Fruit fly (Drosophila melanogaster) whole organism, embryonic: Measurements from ENCODE around the gene Pvr.

Experiments
- Adf1 ChIP-seq: fragments of 200-800 bp; sonication (Bioruptor generic); IDR thresholded peaks from 2 replicates; pipeline ENCODE4 v1.3.6; 2022; ENCODE audit warnings: missing biosample characterization, missing genetic modification characterization
- Awh ChIP-seq: fragments of 200-800 bp; sonication (Bioruptor generic); IDR thresholded peaks from 2 replicates; pipeline ENCODE4, ENCODE4 v1.3.6; 2022; ENCODE audit warnings: missing biosample characterization, missing genetic modification characterization
- CG15514 ChIP-seq: fragments of 200-800 bp; sonication (Bioruptor generic); optimal IDR thresholded peaks from 3 replicates; lab custom pipeline; 2017; ENCODE audit warnings: missing biosample characterization, missing genetic modification characterization, mild to moderate bottlenecking, moderate library complexity, missing genetic modification reagents
- CG17912 ChIP-seq: fragments of 200-800 bp; sonication (Bioruptor generic); optimal IDR thresholded peaks from 2 replicates; lab custom pipeline; 2018; ENCODE audit warnings: missing biosample characterization, mild to moderate bottlenecking, missing genetic modification characterization
- CG18599 ChIP-seq: fragments of 200-800 bp; sonication (Bioruptor generic); optimal IDR thresholded peaks from 3 replicates; lab custom pipeline; 2017; ENCODE audit warnings: missing biosample characterization, missing genetic modification characterization, mild to moderate bottlenecking, moderate library complexity, missing genetic modification reagents
- CG32532 ChIP-seq: fragments of 200-800 bp; sonication (Bioruptor generic); IDR thresholded peaks from 2 replicates; pipeline ENCODE4 v1.3.6; 2022; ENCODE audit warnings: missing biosample characterization, missing genetic modification characterization
- CG3847 ChIP-seq: fragments of 200-800 bp; sonication (Bioruptor generic); IDR thresholded peaks from 2 replicates; pipeline ENCODE4 v1.3.6; 2022; ENCODE audit warnings: missing biosample characterization, missing genetic modification characterization
- CG43689 ChIP-seq: fragments of 200-800 bp; sonication (Bioruptor generic); IDR thresholded peaks from 2 replicates; pipeline ENCODE4 v1.3.6; 2022; ENCODE audit warnings: missing biosample characterization, missing genetic modification characterization
- CG4707 ChIP-seq: fragments of 200-800 bp; sonication (Bioruptor generic); optimal IDR thresholded peaks from 2 replicates; lab custom pipeline; 2018; ENCODE audit warnings: missing biosample characterization, mild to moderate bottlenecking, missing genetic modification characterization, moderate library complexity
- CG6813 ChIP-seq: fragments of 200-800 bp; sonication (Bioruptor generic); optimal IDR thresholded peaks from 2 replicates; lab custom pipeline; 2017; ENCODE audit warnings: missing biosample characterization, missing genetic modification characterization, mild to moderate bottlenecking, moderate library complexity, missing genetic modification reagents
- CG6854 ChIP-seq: fragments of 200-800 bp; sonication (Bioruptor generic); optimal IDR thresholded peaks from 3 replicates; lab custom pipeline; 2017; ENCODE audit warnings: missing biosample characterization, mild to moderate bottlenecking, missing genetic modification characterization
- CG8089 ChIP-seq: fragments of 200-800 bp; sonication (Bioruptor generic); optimal IDR thresholded peaks from 3 replicates; lab custom pipeline; 2016; ENCODE audit warnings: missing biosample characterization, missing genetic modification characterization
- CG8290 ChIP-seq, 3 experiments: fragments of 200-800 bp; sonication (Bioruptor generic); optimal IDR thresholded peaks; 2 replicates each; lab custom pipeline; 2016 to 2019; ENCODE audit warnings: missing biosample characterization in 3 of 3, missing genetic modification characterization in 3 of 3, mild to moderate bottlenecking in 2 of 3, moderate library complexity in 1 of 3
- CG9215 ChIP-seq: fragments of 200-800 bp; sonication (Bioruptor generic); IDR thresholded peaks from 2 replicates; pipeline ENCODE4 v1.3.6; 2022; ENCODE audit warnings: missing biosample characterization, missing genetic modification characterization
- Deaf1 ChIP-seq: fragments of 200-800 bp; optimal IDR thresholded peaks from 3 replicates; lab custom pipeline; 2019; ENCODE audit warnings: missing biosample characterization, mild to moderate bottlenecking, missing genetic modification characterization, moderate library complexity
- HLHmδ ChIP-seq: fragments of 200-800 bp; sonication (Bioruptor generic); optimal IDR thresholded peaks from 2 replicates; lab custom pipeline; 2018; ENCODE audit warnings: missing biosample characterization, mild to moderate bottlenecking, missing genetic modification characterization, moderate library complexity
- Hsf ChIP-seq: fragments of 200-800 bp; sonication (Bioruptor generic); optimal IDR thresholded peaks from 3 replicates; lab custom pipeline; 2016; ENCODE audit warnings: missing biosample characterization, missing genetic modification characterization
- Lim3 ChIP-seq: fragments of 200-800 bp; sonication (Bioruptor generic); IDR thresholded peaks from 2 replicates; pipeline ENCODE4 v1.3.6; 2022; ENCODE audit warnings: missing biosample characterization, missing genetic modification characterization
- Lpt ChIP-seq: fragments of >200 bp; optimal IDR thresholded peaks from 2 replicates; lab custom pipeline; 2018; ENCODE audit warnings: missing biosample characterization, missing genetic modification characterization
- MBD-R2 ChIP-seq: fragments of 200-800 bp; sonication (Bioruptor generic); IDR thresholded peaks from 2 replicates; pipeline ENCODE4 v1.3.6; 2022; ENCODE audit warnings: missing biosample characterization, missing genetic modification characterization
- Mad ChIP-seq: fragments of 200-800 bp; sonication (Bioruptor generic); optimal IDR thresholded peaks from 2 replicates; lab custom pipeline; 2016; ENCODE audit warnings: missing biosample characterization, missing genetic modification characterization
- Med ChIP-seq: fragments of 200-800 bp; sonication (Bioruptor generic); peaks from one replicate; lab custom pipeline; 2016; ENCODE audit warnings: missing biosample characterization, missing genetic modification characterization, mild to moderate bottlenecking, inconsistent platforms, moderate library complexity
- Mes4 ChIP-seq: fragments of 200-800 bp; sonication (Bioruptor generic); optimal IDR thresholded peaks from 2 replicates; lab custom pipeline; 2016; ENCODE audit warnings: missing biosample characterization, missing genetic modification characterization
- Myb ChIP-seq: fragments of 200-800 bp; sonication (Bioruptor generic); optimal IDR thresholded peaks from 2 replicates; lab custom pipeline; 2016; ENCODE audit warnings: missing biosample characterization, missing genetic modification characterization
- Ravus ChIP-seq: fragments of 200-800 bp; sonication (Bioruptor generic); IDR thresholded peaks from 2 replicates; pipeline ENCODE4 v1.3.6; 2022; ENCODE audit warnings: missing biosample characterization, missing genetic modification characterization
- Rx ChIP-seq: fragments of 200-800 bp; sonication (Bioruptor generic); IDR thresholded peaks from 2 replicates; pipeline ENCODE4 v1.3.6; 2022; ENCODE audit warnings: missing biosample characterization, missing genetic modification characterization
- Side ChIP-seq: fragments of 200-800 bp; sonication (Bioruptor generic); optimal IDR thresholded peaks from 2 replicates; lab custom pipeline; 2016; ENCODE audit warnings: missing biosample characterization, missing genetic modification characterization
- Tbp ChIP-seq: fragments of >200 bp; optimal IDR thresholded peaks from 2 replicates; lab custom pipeline; 2018; ENCODE audit warnings: missing biosample characterization, missing genetic modification characterization
- Trl ChIP-seq, 3 experiments: fragments of >200 bp in 2 of 3; fragments of 200-800 bp in 1 of 3; sonication (Bioruptor generic) in 1 of 3; optimal IDR thresholded peaks; 2 replicates in 1 of 3; 3 replicates in 2 of 3; lab custom pipeline; 2016 to 2017; ENCODE audit warnings: missing biosample characterization in 1 of 3, missing genetic modification characterization in 1 of 3
- Xrp1 ChIP-seq: fragments of 200-800 bp; sonication (Bioruptor generic); IDR thresholded peaks from 2 replicates; pipeline ENCODE4 v1.3.6; 2022; ENCODE audit warnings: missing biosample characterization, missing genetic modification characterization
- bab2 ChIP-seq: fragments of 200-800 bp; sonication (Bioruptor generic); optimal IDR thresholded peaks from 2 replicates; lab custom pipeline; 2016; ENCODE audit warnings: missing biosample characterization, missing genetic modification characterization
- bigmax ChIP-seq: fragments of 200-800 bp; sonication (Bioruptor generic); optimal IDR thresholded peaks from 2 replicates; lab custom pipeline; 2018; ENCODE audit warnings: missing biosample characterization, mild to moderate bottlenecking, missing genetic modification characterization
- cas ChIP-seq: fragments of 200-800 bp; sonication (Bioruptor generic); IDR thresholded peaks from 2 replicates; pipeline ENCODE4 v1.3.6; 2022; ENCODE audit warnings: missing biosample characterization, missing genetic modification characterization
- cato ChIP-seq: fragments of 200-800 bp; sonication (Bioruptor generic); optimal IDR thresholded peaks from 2 replicates; lab custom pipeline; 2016; ENCODE audit warnings: missing biosample characterization, missing genetic modification characterization, borderline replicate concordance
- chm ChIP-seq: fragments of 200-800 bp; sonication (Bioruptor generic); IDR thresholded peaks from 2 replicates; pipeline ENCODE4 v1.3.6; 2022; ENCODE audit warnings: missing biosample characterization, missing genetic modification characterization
- danr ChIP-seq: fragments of 200-800 bp; sonication (Bioruptor generic); IDR thresholded peaks from 2 replicates; pipeline ENCODE4 v1.3.6; 2022; ENCODE audit warnings: missing biosample characterization, missing genetic modification characterization
- esg ChIP-seq: fragments of 200-800 bp; sonication (Bioruptor generic); conservative IDR thresholded peaks from 2 replicates; pipeline ENCODE4 v1.3.6; 2022; ENCODE audit warnings: missing biosample characterization, missing genetic modification characterization
- grn ChIP-seq: fragments of 200-800 bp; sonication (Bioruptor generic); optimal IDR thresholded peaks from 3 replicates; lab custom pipeline; 2017; ENCODE audit warnings: missing biosample characterization, missing genetic modification characterization
- gro ChIP-seq: fragments of 200-800 bp; sonication (Bioruptor generic); optimal IDR thresholded peaks from 2 replicates; lab custom pipeline; 2016; ENCODE audit warnings: missing biosample characterization, missing genetic modification characterization
- gt ChIP-seq: fragments of 200-800 bp; sonication (Bioruptor generic); IDR thresholded peaks from 2 replicates; pipeline ENCODE4 v1.3.6; 2022; ENCODE audit warnings: missing biosample characterization, missing genetic modification characterization
- h ChIP-seq: fragments of >200 bp; optimal IDR thresholded peaks from 2 replicates; lab custom pipeline; 2017
- ind ChIP-seq: fragments of 200-800 bp; sonication (Bioruptor generic); optimal IDR thresholded peaks from 3 replicates; lab custom pipeline; 2016; ENCODE audit warnings: missing biosample characterization, missing genetic modification characterization
- lola ChIP-seq, 3 experiments: fragments of >200 bp in 2 of 3; fragments of 200-800 bp in 1 of 3; sonication (Bioruptor generic) in 1 of 3; optimal IDR thresholded peaks; 2 replicates each; lab custom pipeline; 2017 to 2019; ENCODE audit warnings: missing biosample characterization in 3 of 3, missing genetic modification characterization in 3 of 3, mild to moderate bottlenecking in 1 of 3, moderate library complexity in 1 of 3
- luna ChIP-seq: fragments of 200-800 bp; sonication (Bioruptor generic); optimal IDR thresholded peaks from 2 replicates; lab custom pipeline; 2016; ENCODE audit warnings: missing biosample characterization, missing genetic modification characterization
- onecut ChIP-seq: fragments of 200-800 bp; sonication (Bioruptor generic); IDR thresholded peaks from 2 replicates; pipeline ENCODE4 v1.3.6; 2022; ENCODE audit warnings: missing biosample characterization, missing genetic modification characterization
- sens-2 ChIP-seq: fragments of 200-800 bp; sonication (Bioruptor generic); IDR thresholded peaks from 2 replicates; pipeline ENCODE4 v1.3.6; 2022; ENCODE audit warnings: missing biosample characterization, missing genetic modification characterization
- slbo ChIP-seq: fragments of 200-800 bp; sonication (Bioruptor generic); IDR thresholded peaks from 2 replicates; pipeline ENCODE4 v1.3.6; 2022; ENCODE audit warnings: missing biosample characterization, missing genetic modification characterization
- tap ChIP-seq: fragments of 200-800 bp; optimal IDR thresholded peaks from 3 replicates; lab custom pipeline; 2019; ENCODE audit warnings: missing biosample characterization, mild to moderate bottlenecking, missing genetic modification characterization, moderate library complexity
- tio ChIP-seq: fragments of 200-800 bp; sonication (Bioruptor generic); optimal IDR thresholded peaks from 2 replicates; lab custom pipeline; 2017; ENCODE audit warnings: missing biosample characterization, missing genetic modification characterization, inconsistent platforms
- twi ChIP-seq: fragments of 200-800 bp; optimal IDR thresholded peaks from 2 replicates; lab custom pipeline; 2019; ENCODE audit warnings: missing biosample characterization, mild to moderate bottlenecking, missing genetic modification characterization, moderate library complexity
- wor ChIP-seq: fragments of 200-800 bp; sonication (Bioruptor generic); IDR thresholded peaks from 2 replicates; pipeline ENCODE4 v1.3.6; 2022; ENCODE audit warnings: missing biosample characterization, missing genetic modification characterization
- z ChIP-seq: fragments of 200-800 bp; sonication (Bioruptor generic); IDR thresholded peaks from 3 replicates; pipeline ENCODE4 v1.3.6; 2022; ENCODE audit warnings: missing biosample characterization, missing genetic modification characterization
- zfh2 ChIP-seq: fragments of 200-800 bp; sonication (Bioruptor generic); optimal IDR thresholded peaks from 2 replicates; lab custom pipeline; 2016; ENCODE audit warnings: missing biosample characterization, missing genetic modification characterization

The Pvr gene

DNA sequence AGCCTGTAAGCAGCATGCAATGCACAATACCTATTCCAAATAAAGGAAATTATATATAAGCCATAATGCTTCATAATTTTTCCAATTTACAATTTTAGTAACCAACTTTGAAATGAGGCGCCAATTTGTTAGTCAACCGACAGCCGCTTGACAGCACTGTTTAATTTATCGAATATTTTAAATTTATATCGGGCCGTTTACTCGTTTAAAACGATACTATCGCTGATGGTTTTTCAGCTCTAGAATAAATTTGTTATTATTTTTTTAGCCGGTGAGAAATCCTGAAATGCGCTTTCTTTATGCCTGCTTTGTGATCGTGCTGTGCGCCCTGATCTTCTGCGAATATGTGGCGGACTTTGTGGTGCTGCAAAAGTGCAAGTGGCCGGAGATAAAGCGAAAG, 40.9 kb downstream of the Pvr start, which contains the start of gene PGAP5 (continued):
- TF ChIP-seq gro (GFP tag; lab: Kevin White, UChicago) (peak; percentile 49), CG3847 (peak; percentile 74), danr (GFP tag; lab: Robert Waterston, UW) (no peak), CG8290 (GFP tag; optimal IDR thresholded peaks at IDR 0.05; lab: Kevin White, UChicago) (no peak), CG8290 (tag; optimal IDR thresholded peaks at IDR 0.05; lab: Kevin White, UChicago) (no peak), slbo (peak; percentile 42; the same call in 1 of the 2 replicates), CG17912 (GFP tag; lab: Kevin White, UChicago) (no peak), Trl (optimal IDR thresholded peaks at IDR 0.05; lab: Kevin White, UChicago) (no peak), Trl (GFP tag; optimal IDR thresholded peaks at IDR 0.05; lab: Kevin White, UChicago) (no peak), CG43689 (GFP tag; lab: Robert Waterston, UW) (no peak), bigmax (GFP tag; lab: Kevin White, UChicago) (no peak), wor (no peak), Side (GFP tag; lab: Kevin White, UChicago) (no peak), Ravus (GFP tag; lab: Robert Waterston, UW) (no peak), chm (GFP tag; lab: Robert Waterston, UW) (no peak), CG32532 (GFP tag; lab: Robert Waterston, UW) (0 out of 2 replicates have a peak, but pooled peaks have one; percentile 25), tio (GFP tag; lab: Kevin White, UChicago) (no peak), CG9215 (no peak), Myb (GFP tag; lab: Kevin White, UChicago) (peak; percentile 56), Deaf1 (tag; lab: Kevin White, UChicago) (no peak), Mes4 (no peak), Tbp (GFP tag; lab: Kevin White, UChicago) (no peak), CG15514 (GFP tag; lab: Kevin White, UChicago) (peak; percentile 69), CG18599 (GFP tag; lab: Kevin White, UChicago) (no peak), CG6813 (GFP tag; lab: Kevin White, UChicago) (no peak), esg (no peak), CG8089 (GFP tag; lab: Kevin White, UChicago) (no peak), HLHmδ (GFP tag; lab: Kevin White, UChicago) (no peak), sens-2 (GFP tag; lab: Robert Waterston, UW) (no peak), ind (no peak), h (lab: Kevin White, UChicago) (no peak), Adf1 (GFP tag; lab: Robert Waterston, UW) (no peak), twi (tag; lab: Kevin White, UChicago) (no peak), CG4707 (no peak), onecut (no peak), zfh2 (GFP tag; lab: Kevin White, UChicago) (peak; percentile 2), gt (GFP tag; lab: Robert Waterston, UW) (no peak), cato (no peak), Xrp1 (GFP tag; lab: Robert Waterston, UW) (no peak), Lpt (GFP tag; lab: Kevin White, UChicago) (no peak), MBD-R2 (GFP tag; lab: Robert Waterston, UW) (peak; percentile 93), tap (tag; lab: Kevin White, UChicago) (no peak), Rx (GFP tag; lab: Robert Waterston, UW) (no peak), grn (GFP tag; lab: Kevin White, UChicago) (no peak), z (GFP tag; lab: Robert Waterston, UW) (no peak), cas (GFP tag; lab: Robert Waterston, UW) (no peak), luna (no peak), Mad (peak; percentile 5), lola (GFP tag; optimal IDR thresholded peaks at IDR 0.05; lab: Kevin White, UChicago) (no peak), bab2 (GFP tag; lab: Kevin White, UChicago) (peak; percentile 1), Awh (GFP tag; lab: Robert Waterston, UW) (no peak), Med (GFP tag; lab: Kevin White, UChicago) (peak; percentile 86), Lim3 (no peak), CG6854 (no peak), Hsf (GFP tag; lab: Kevin White, UChicago) (no peak)
